Fruit fly (Drosophila melanogaster) whole organism: Measurements from ENCODE around the gene Ilp1.

Source experiments
- EcR ChIP-seq, 2 experiments: fragments of >200 bp; optimal IDR thresholded peaks; 2 replicates each; lab custom pipeline; 2017; ENCODE audit warnings: missing biosample characterization in 2 of 2, missing genetic modification characterization in 2 of 2, missing genetic modification reagents in 2 of 2
- psq ChIP-seq: fragments of >200 bp; optimal IDR thresholded peaks from 2 replicates; lab custom pipeline; 2017

dm6 chr3L:9815705-9816104 is 17.5 kb downstream of the Ilp1 start:
- TF ChIP-seq EcR (GFP tag; optimal IDR thresholded peaks at IDR 0.05; lab: Kevin White, UChicago) (no peak), psq (lab: Kevin White, UChicago) (no peak)
